Fruit fly (Drosophila melanogaster): ENCODE results near the gene ppk28.

- no peak for TF ChIP-seq Ada2b (GFP tag; IDR thresholded peaks at IDR 0.05)
- TF ChIP-seq fru (optimal IDR thresholded peaks at IDR 0.05), result no peak
- no peak for TF ChIP-seq HmgD (GFP tag; optimal IDR thresholded peaks at IDR 0.05)
These were observed 5.3 kb upstream of the ppk28 start, which contains the start of the genes CG9132 and CG4789 for dm6 chrX:16800530-16801027.

Measured in whole organism, embryonic.